Fruit fly (Drosophila melanogaster): ENCODE results near the gene CG6769.

The CG6769 gene

DNA sequence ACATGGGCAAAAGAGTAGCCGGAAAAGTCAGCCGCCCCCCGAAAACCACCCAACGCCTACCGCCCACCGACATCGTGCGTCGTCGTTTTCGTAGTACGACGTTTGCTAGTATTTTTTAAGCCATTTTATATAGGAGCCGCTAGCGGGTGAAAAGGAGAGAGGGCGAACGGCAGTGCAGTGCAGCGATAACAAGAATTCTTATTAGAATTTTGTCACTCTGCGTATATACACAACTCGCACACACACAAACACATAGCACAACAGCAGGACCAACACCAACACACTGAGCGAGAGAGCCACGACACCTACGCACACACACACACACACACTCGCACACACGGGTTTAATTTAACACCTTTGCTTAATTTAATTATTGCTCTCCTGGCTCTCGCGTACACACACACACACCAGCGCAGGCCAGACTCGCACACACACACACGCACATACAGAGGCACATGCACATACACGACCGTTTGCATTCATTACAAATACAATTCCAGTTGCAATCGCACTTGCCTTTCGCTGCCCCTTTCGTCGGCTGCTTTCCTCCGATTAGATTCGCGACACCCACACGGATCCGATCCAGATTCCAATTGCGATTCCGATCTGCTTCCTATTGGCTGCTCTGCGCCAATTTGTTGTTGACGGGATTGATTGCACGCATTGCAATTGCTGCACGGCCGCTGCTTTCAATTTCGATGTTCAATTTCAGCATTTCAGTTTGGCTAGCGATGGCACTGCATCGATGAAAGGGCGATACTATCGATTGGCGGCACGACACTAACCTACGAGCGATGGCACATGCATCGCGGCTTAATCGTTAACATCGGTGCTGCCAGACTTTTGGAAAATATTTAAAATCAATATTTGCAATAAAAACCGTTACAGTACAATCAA is 33.7 kb upstream of the CG6769 start, which contains the start of gene Socs16D (continued):
- TF ChIP-seq Atf-2 (GFP tag; optimal IDR thresholded peaks at IDR 0.05): no peak
- no peak for TF ChIP-seq CG16863 (GFP tag; optimal IDR thresholded peaks at IDR 0.05)
- no peak for TF ChIP-seq CG17359 (tag; optimal IDR thresholded peaks at IDR 0.05)
- TF ChIP-seq repo (GFP tag; optimal IDR thresholded peaks at IDR 0.05): no peak
- no peak for TF ChIP-seq fd3F (GFP tag; optimal IDR thresholded peaks at IDR 0.05)
- TF ChIP-seq Gug (GFP tag; IDR thresholded peaks at IDR 0.05): peak; percentile 70; the same call in 2 of the 4 replicates
- no peak for TF ChIP-seq Vsx1 (GFP tag; optimal IDR thresholded peaks at IDR 0.05)
- TF ChIP-seq sug (tag; optimal IDR thresholded peaks at IDR 0.05): peak; percentile 48
- TF ChIP-seq HLH3B (GFP tag; IDR thresholded peaks at IDR 0.05): 0 out of 2 replicates have a peak, but pooled peaks have one; percentile 5
- TF ChIP-seq CG7963 (GFP tag; IDR thresholded peaks at IDR 0.05; ENCODE audit: partially characterized antibody): peak; percentile 97
- no peak for TF ChIP-seq ara (GFP tag; IDR thresholded peaks at IDR 0.05)
- no peak for TF ChIP-seq CG32772 (GFP tag; IDR thresholded peaks at IDR 0.05)
- TF ChIP-seq CTCF (GFP tag; optimal IDR thresholded peaks at IDR 0.05): peak; percentile 5
- TF ChIP-seq so (GFP tag; IDR thresholded peaks at IDR 0.05): peak; percentile 23; the same call in 1 of the 3 replicates
- TF ChIP-seq CG17385 (GFP tag; optimal IDR thresholded peaks at IDR 0.05): peak; percentile 10
- peak; percentile 31 for TF ChIP-seq CG17186 (GFP tag; optimal IDR thresholded peaks at IDR 0.05)
- TF ChIP-seq ash1 (GFP tag; optimal IDR thresholded peaks at IDR 0.05): no peak
- no peak for TF ChIP-seq CG7928 (GFP tag; optimal IDR thresholded peaks at IDR 0.05)
- peak; percentile 51 for TF ChIP-seq zfh2 (GFP tag; optimal IDR thresholded peaks at IDR 0.05)
- TF ChIP-seq exex (tag; optimal IDR thresholded peaks at IDR 0.05): peak; percentile 19
- peak; percentile 23 for TF ChIP-seq cwo (GFP tag; optimal IDR thresholded peaks at IDR 0.05)
- TF ChIP-seq sd (tag; optimal IDR thresholded peaks at IDR 0.05): peak; percentile 17
- TF ChIP-seq CG15514 (GFP tag; optimal IDR thresholded peaks at IDR 0.05): peak; percentile 81
- 0 out of 2 replicates have a peak, but pooled peaks have one; percentile 9 for TF ChIP-seq ssp (GFP tag; IDR thresholded peaks at IDR 0.05)
- peak; percentile 98 for TF ChIP-seq chinmo (GFP tag; IDR thresholded peaks at IDR 0.05; ENCODE audit: partially characterized antibody)
- no peak for TF ChIP-seq CG1529 (GFP tag; optimal IDR thresholded peaks at IDR 0.05)
- no peak for TF ChIP-seq Dip2 (GFP tag; IDR thresholded peaks at IDR 0.05)
- no peak for TF ChIP-seq NK7.1 (GFP tag; optimal IDR thresholded peaks at IDR 0.05)
- no peak for TF ChIP-seq CG14667 (GFP tag; IDR thresholded peaks at IDR 0.05)
- TF ChIP-seq cg (GFP tag; optimal IDR thresholded peaks at IDR 0.05): peak; percentile 100
- TF ChIP-seq ttk (GFP tag; IDR thresholded peaks at IDR 0.05): no peak
- TF ChIP-seq bab2 (GFP tag; optimal IDR thresholded peaks at IDR 0.05): no peak
- peak; percentile 53 for TF ChIP-seq ERR (GFP tag; optimal IDR thresholded peaks at IDR 0.05)
- TF ChIP-seq CG13624 (GFP tag; optimal IDR thresholded peaks at IDR 0.05): peak; percentile 66
- TF ChIP-seq CG7372 (GFP tag; IDR thresholded peaks at IDR 0.05): no peak
- TF ChIP-seq phol (tag; optimal IDR thresholded peaks at IDR 0.05): peak; percentile 47
- TF ChIP-seq row (GFP tag; IDR thresholded peaks at IDR 0.05): peak; percentile 66
- peak; percentile 82 for TF ChIP-seq stwl (tag; optimal IDR thresholded peaks at IDR 0.05)
- TF ChIP-seq CG42726 (GFP tag; IDR thresholded peaks at IDR 0.05; ENCODE audit: partially characterized antibody): peak; percentile 99
- TF ChIP-seq hkb (optimal IDR thresholded peaks at IDR 0.05): no peak
- TF ChIP-seq hkb (GFP tag; IDR thresholded peaks at IDR 0.05): peak; percentile 17; the same call in 1 of the 2 replicates
- TF ChIP-seq dysf (GFP tag; IDR thresholded peaks at IDR 0.05): no peak
- TF ChIP-seq CG30020 (tag; optimal IDR thresholded peaks at IDR 0.05): peak; percentile 15
- TF ChIP-seq jumu (GFP tag; optimal IDR thresholded peaks at IDR 0.05): peak; percentile 45
- TF ChIP-seq pb (GFP tag; optimal IDR thresholded peaks at IDR 0.05): peak; percentile 35
- peak; percentile 57 to 59 for TF ChIP-seq dpn (GFP tag; optimal IDR thresholded peaks at IDR 0.05)
- TF ChIP-seq Neu2 (GFP tag; optimal IDR thresholded peaks at IDR 0.05; ENCODE audit: borderline replicate concordance): no peak
- no peak for TF ChIP-seq CG7556 (GFP tag; optimal IDR thresholded peaks at IDR 0.05)
- no peak for TF ChIP-seq C15 (GFP tag; IDR thresholded peaks at IDR 0.05)
- TF ChIP-seq rib (GFP tag; IDR thresholded peaks at IDR 0.05): 0 out of 2 replicates have a peak, but pooled peaks have one; percentile 58

All from whole organism, embryonic.